Worm (Caenorhabditis elegans) whole organism, L4 larva: ENCODE data around the gene sdz-5.

Source experiments
- F10B5.3 ChIP-seq: sonication (generic microtip); optimal IDR thresholded peaks from 2 replicates; lab custom pipeline; 2016; ENCODE audit warnings: mild to moderate bottlenecking, missing genetic modification characterization, missing compliant biosample characterization
- ZK337.2 ChIP-seq: fragments of 200-800 bp; sonication (Bioruptor generic); IDR thresholded peaks from 2 replicates; pipeline ENCODE4 v1.3.6; 2022; ENCODE audit warnings: missing genetic modification reagents, missing genetic modification characterization, missing compliant biosample characterization
- arid-1 ChIP-seq: fragments of 200-800 bp; sonication (Bioruptor generic); conservative IDR thresholded peaks from 2 replicates; pipeline ENCODE4 v1.3.6; 2022; ENCODE audit warnings: missing genetic modification reagents, missing genetic modification characterization, missing compliant biosample characterization
- ceh-32 ChIP-seq: sonication (generic microtip); optimal IDR thresholded peaks from 2 replicates; lab custom pipeline; 2016; ENCODE audit warnings: mild to moderate bottlenecking, missing genetic modification characterization, missing compliant biosample characterization; ENCODE audit not compliant: poor library complexity
- ceh-44 ChIP-seq: fragments of 200-800 bp; sonication (Bioruptor generic); IDR thresholded peaks from 2 replicates; pipeline ENCODE4 v1.3.6; 2022; ENCODE audit warnings: missing genetic modification reagents, missing genetic modification characterization, missing compliant biosample characterization
- ceh-62 ChIP-seq: sonication (generic microtip); optimal IDR thresholded peaks from 2 replicates; lab custom pipeline; 2017; ENCODE audit warnings: missing biosample characterization, missing genetic modification characterization
- ces-1 ChIP-seq: fragments of 150-350 bp; sonication (generic microtip); optimal IDR thresholded peaks from 4 replicates; lab custom pipeline; 2014; ENCODE audit warnings: missing biosample characterization, missing genetic modification reagents, missing genetic modification characterization
- cey-2 ChIP-seq: sonication (generic microtip); optimal IDR thresholded peaks from 3 replicates; lab custom pipeline; 2017; ENCODE audit warnings: missing genetic modification characterization, mild to moderate bottlenecking, missing compliant biosample characterization, antibody characterized with exemption, borderline replicate concordance; ENCODE audit not compliant: insufficient read depth
- ctbp-1 ChIP-seq: fragments of 200-800 bp; sonication (Bioruptor generic); IDR thresholded peaks from 2 replicates; pipeline ENCODE4 v1.3.6; 2022; ENCODE audit warnings: missing genetic modification reagents, missing genetic modification characterization, missing compliant biosample characterization
- daf-16 ChIP-seq, 3 experiments: sonication (generic microtip); optimal IDR thresholded peaks; 2 replicates each; lab custom pipeline; 2016 to 2017; ENCODE audit warnings: missing genetic modification characterization in 3 of 3, missing genetic modification reagents in 3 of 3, mild to moderate bottlenecking in 2 of 3, missing compliant biosample characterization in 2 of 3, missing biosample characterization in 1 of 3, moderate library complexity in 1 of 3
- dmd-9 ChIP-seq: fragments of 200-800 bp; sonication (Bioruptor generic); IDR thresholded peaks from 2 replicates; pipeline ENCODE4 v1.3.6; 2022; ENCODE audit warnings: missing genetic modification reagents, missing genetic modification characterization, missing compliant biosample characterization
- dve-1 ChIP-seq: sonication (generic microtip); optimal IDR thresholded peaks from 2 replicates; lab custom pipeline; 2017; ENCODE audit warnings: antibody characterized with exemption, mild to moderate bottlenecking, missing genetic modification characterization, missing compliant biosample characterization; ENCODE audit not compliant: insufficient read depth
- egl-27 ChIP-seq: sonication (generic microtip); optimal IDR thresholded peaks from 3 replicates; lab custom pipeline; 2017; ENCODE audit warnings: missing biosample characterization, missing genetic modification reagents, missing genetic modification characterization
- fos-1 ChIP-seq: fragments of 150-350 bp; optimal IDR thresholded peaks from 2 replicates; lab custom pipeline; 2014; ENCODE audit warnings: missing biosample characterization, missing genetic modification characterization
- hif-1 ChIP-seq, 2 experiments: sonication (generic microtip); optimal IDR thresholded peaks; 2 replicates each; lab custom pipeline; 2016 to 2017; ENCODE audit warnings: missing compliant biosample characterization in 2 of 2, missing genetic modification characterization in 2 of 2, missing genetic modification reagents in 2 of 2, missing genotype in 2 of 2, mild to moderate bottlenecking in 1 of 2
- hlh-30 ChIP-seq: sonication (generic microtip); optimal IDR thresholded peaks from 2 replicates; lab custom pipeline; 2017; ENCODE audit warnings: antibody characterized with exemption, mild to moderate bottlenecking, missing genetic modification characterization, missing compliant biosample characterization; ENCODE audit not compliant: insufficient read depth
- lim-7 ChIP-seq: fragments of 200-800 bp; sonication (Bioruptor generic); IDR thresholded peaks from 2 replicates; pipeline ENCODE4 v1.3.6; 2022; ENCODE audit warnings: missing genetic modification characterization, missing compliant biosample characterization
- lin-15B ChIP-seq: fragments of 150-350 bp; sonication (generic microtip); optimal IDR thresholded peaks from 3 replicates; lab custom pipeline; 2014; ENCODE audit warnings: missing biosample characterization, missing genetic modification characterization
- lin-38 ChIP-seq: fragments of 200-800 bp; sonication (Bioruptor generic); IDR thresholded peaks from 2 replicates; pipeline ENCODE4 v1.3.6; 2022; ENCODE audit warnings: missing genetic modification reagents, missing genetic modification characterization, missing compliant biosample characterization
- lin-39 ChIP-seq: fragments of 150-350 bp; optimal IDR thresholded peaks from 2 replicates; lab custom pipeline; 2014; ENCODE audit warnings: missing biosample characterization, missing genetic modification reagents, missing genetic modification characterization
- madf-9 ChIP-seq: fragments of 200-800 bp; sonication (Bioruptor generic); conservative IDR thresholded peaks from 2 replicates; pipeline ENCODE4 v1.3.6; 2022; ENCODE audit warnings: missing genetic modification reagents, missing genetic modification characterization, missing compliant biosample characterization
- mes-2 ChIP-seq: sonication (generic microtip); optimal IDR thresholded peaks from 2 replicates; lab custom pipeline; 2016; ENCODE audit warnings: missing genotype, mild to moderate bottlenecking, missing genetic modification characterization, missing compliant biosample characterization; ENCODE audit not compliant: poor library complexity, severe bottlenecking
- nhr-102 ChIP-seq: sonication (generic microtip); optimal IDR thresholded peaks from 2 replicates; lab custom pipeline; 2016; ENCODE audit warnings: mild to moderate bottlenecking, missing genetic modification characterization, moderate library complexity, missing compliant biosample characterization
- nhr-111 ChIP-seq: fragments of 200-800 bp; sonication (Bioruptor generic); optimal IDR thresholded peaks from 2 replicates; lab custom pipeline; 2018; ENCODE audit warnings: mild to moderate bottlenecking, missing genetic modification characterization, missing compliant biosample characterization
- nhr-237 ChIP-seq: sonication (generic microtip); optimal IDR thresholded peaks from 2 replicates; lab custom pipeline; 2017; ENCODE audit warnings: missing biosample characterization, missing genetic modification characterization
- nhr-25 ChIP-seq: sonication (generic microtip); optimal IDR thresholded peaks from 2 replicates; lab custom pipeline; 2017; ENCODE audit warnings: missing genetic modification characterization, mild to moderate bottlenecking, missing compliant biosample characterization, antibody characterized with exemption, moderate library complexity, borderline replicate concordance; ENCODE audit not compliant: insufficient read depth
- nhr-77 ChIP-seq: fragments of 150-350 bp; optimal IDR thresholded peaks from 2 replicates; lab custom pipeline; 2014; ENCODE audit warnings: missing biosample characterization, missing genetic modification characterization
- php-3 ChIP-seq: fragments of 200-800 bp; sonication (Bioruptor generic); IDR thresholded peaks from 2 replicates; pipeline ENCODE4 v1.3.6; 2022; ENCODE audit warnings: missing genetic modification reagents, missing genetic modification characterization, missing compliant biosample characterization
- set-16 ChIP-seq: fragments of 200-800 bp; sonication (Bioruptor generic); IDR thresholded peaks from 2 replicates; pipeline ENCODE4 v1.3.6; 2022; ENCODE audit warnings: missing genetic modification reagents, missing genetic modification characterization, missing compliant biosample characterization
- skn-1 ChIP-seq: fragments of 150-350 bp; optimal IDR thresholded peaks from 2 replicates; lab custom pipeline; 2014; ENCODE audit warnings: missing biosample characterization, missing genetic modification characterization
- unc-130 ChIP-seq: sonication (generic microtip); optimal IDR thresholded peaks from 2 replicates; lab custom pipeline; 2016; ENCODE audit warnings: missing genetic modification reagents, missing genetic modification characterization, missing compliant biosample characterization
- unc-39 ChIP-seq: sonication (generic microtip); optimal IDR thresholded peaks from 2 replicates; lab custom pipeline; 2017; ENCODE audit warnings: missing biosample characterization, missing genetic modification characterization
- unc-62 ChIP-seq, 3 experiments: fragments of 150-350 bp in 1 of 3; sonication (generic microtip); optimal IDR thresholded peaks in 2 of 3; peaks in 1 of 3; 1 replicate in 1 of 3; 2 replicates in 2 of 3; lab custom pipeline; 2014 to 2017; ENCODE audit warnings: missing biosample characterization in 3 of 3, missing genetic modification characterization in 3 of 3, missing genetic modification reagents in 3 of 3, missing genotype in 1 of 3
- vab-7 ChIP-seq: fragments of 200-800 bp; sonication (Bioruptor generic); IDR thresholded peaks from 2 replicates; pipeline ENCODE4 v1.3.6; 2022; ENCODE audit warnings: missing genetic modification reagents, missing genetic modification characterization, missing compliant biosample characterization
- zag-1 ChIP-seq: fragments of 150-350 bp; optimal IDR thresholded peaks from 2 replicates; lab custom pipeline; 2014; ENCODE audit warnings: missing biosample characterization, missing genetic modification characterization
- zfp-2 ChIP-seq: sonication (generic microtip); optimal IDR thresholded peaks from 2 replicates; lab custom pipeline; 2016; ENCODE audit warnings: mild to moderate bottlenecking, missing genetic modification characterization, missing compliant biosample characterization
- zip-11 ChIP-seq: fragments of 200-800 bp; sonication (Bioruptor generic); IDR thresholded peaks from 2 replicates; pipeline ENCODE4 v1.3.6; 2022; ENCODE audit warnings: missing genetic modification characterization, missing compliant biosample characterization
- ztf-7 ChIP-seq: fragments of 150-350 bp; optimal IDR thresholded peaks from 2 replicates; lab custom pipeline; 2014; ENCODE audit warnings: missing biosample characterization, missing genetic modification characterization

The sdz-5 gene

ce11 chrII:2990089-2990488, 18.4 kb upstream of the sdz-5 start:
- TF ChIP-seq unc-62 (GFP tag; optimal IDR thresholded peaks at IDR 0.05 in 1 of 2; lab: Kevin White, UChicago) = peak in 1 of 2 experiments; percentile 75
- no peak for TF ChIP-seq unc-62 (tag; optimal IDR thresholded peaks at IDR 0.05; lab: Kevin White, UChicago)
- TF ChIP-seq egl-27 (tag; lab: Kevin White, UChicago) = no peak
- TF ChIP-seq, all 104 proteins: peak for 1

- TF ChIP-seq nhr-25 (tag; lab: Kevin White, UChicago) (no peak), zip-11 (GFP tag; lab: Robert Waterston, UW) (no peak), skn-1 (tag; lab: Kevin White, UChicago) (no peak), ceh-44 (GFP tag; lab: Robert Waterston, UW) (0 out of 2 replicates have a peak, but pooled peaks have one; percentile 46), set-16 (GFP tag; lab: Robert Waterston, UW) (no peak), nhr-237 (tag; lab: Kevin White, UChicago) (no peak), zag-1 (no peak), ztf-7 (tag; lab: Kevin White, UChicago) (no peak), vab-7 (no peak), madf-9 (GFP tag; lab: Robert Waterston, UW) (no peak), cey-2 (tag; lab: Kevin White, UChicago) (no peak), lim-7 (GFP tag; lab: Robert Waterston, UW) (no peak), mes-2 (tag; lab: Kevin White, UChicago) (peak; percentile 91), nhr-77 (tag; lab: Kevin White, UChicago) (no peak), unc-39 (tag; lab: Kevin White, UChicago) (no peak), unc-62 (GFP tag; optimal IDR thresholded peaks at IDR 0.05 in 1 of 2; lab: Kevin White, UChicago) (no peak), unc-62 (tag; optimal IDR thresholded peaks at IDR 0.05; lab: Kevin White, UChicago) (no peak), hif-1 (tag; optimal IDR thresholded peaks at IDR 0.05; lab: Kevin White, UChicago) (peak in 1 of 2 experiments; percentile 35), nhr-111 (GFP tag; lab: Kevin White, UChicago) (no peak), unc-130 (peak; percentile 31), lin-38 (GFP tag; lab: Robert Waterston, UW) (no peak), lin-15B (tag; lab: Kevin White, UChicago) (no peak), nhr-102 (tag; lab: Kevin White, UChicago) (no peak), ceh-32 (tag; lab: Kevin White, UChicago) (no peak), hlh-30 (tag; lab: Kevin White, UChicago) (no peak), php-3 (GFP tag; lab: Robert Waterston, UW) (no peak), ceh-62 (tag; lab: Kevin White, UChicago) (no peak), zfp-2 (tag; lab: Kevin White, UChicago) (no peak), dmd-9 (GFP tag; lab: Robert Waterston, UW) (peak; percentile 18; the same call in 1 of the 2 replicates), dve-1 (tag; lab: Kevin White, UChicago) (no peak), ctbp-1 (GFP tag; lab: Robert Waterston, UW) (no peak), daf-16 (GFP tag; optimal IDR thresholded peaks at IDR 0.05; lab: Kevin White, UChicago) (no peak), daf-16 (tag; optimal IDR thresholded peaks at IDR 0.05; lab: Kevin White, UChicago) (no peak), lin-39 (tag; lab: Kevin White, UChicago) (no peak), ZK337.2 (GFP tag; lab: Robert Waterston, UW) (0 out of 2 replicates have a peak, but pooled peaks have one; percentile 34), egl-27 (tag; lab: Kevin White, UChicago) (no peak), ces-1 (GFP tag; lab: Kevin White, UChicago) (no peak), fos-1 (no peak), F10B5.3 (no peak), arid-1 (GFP tag; lab: Robert Waterston, UW) (no peak)
These were observed 16.9 kb upstream of the sdz-5 start, which contains the start of gene K08A2.2 for ce11 chrII:2991555-2992083. K08A2.2 (plus strand) TSS chrII:2991605.
